Worm (Caenorhabditis elegans) whole organism, young adult: ENCODE data around the gene degt-1.

ENCODE experiments used
- B0336.3 ChIP-seq: fragments of 200-800 bp; sonication (Bioruptor generic); IDR thresholded peaks from 2 replicates; pipeline ENCODE4 v1.3.6; 2022; ENCODE audit warnings: missing genetic modification characterization, missing compliant biosample characterization
- F10E7.11 ChIP-seq: sonication (generic microtip); optimal IDR thresholded peaks from 2 replicates; lab custom pipeline; 2017; ENCODE audit warnings: mild to moderate bottlenecking, missing genetic modification characterization, moderate library complexity, missing compliant biosample characterization
- F49E8.2 ChIP-seq: sonication (generic microtip); optimal IDR thresholded peaks from 3 replicates; lab custom pipeline; 2017; ENCODE audit warnings: missing genetic modification characterization, mild to moderate bottlenecking, missing compliant biosample characterization, antibody characterized with exemption, moderate library complexity; ENCODE audit not compliant: insufficient read depth
- F55B11.4 ChIP-seq: sonication (generic microtip); optimal IDR thresholded peaks from 2 replicates; lab custom pipeline; 2016; ENCODE audit warnings: missing compliant biosample characterization, missing genetic modification characterization, borderline replicate concordance; ENCODE audit not compliant: insufficient read depth
- ZK185.1 ChIP-seq: sonication (generic microtip); optimal IDR thresholded peaks from 2 replicates; lab custom pipeline; 2016; ENCODE audit warnings: mild to moderate bottlenecking, missing genetic modification characterization, missing compliant biosample characterization; ENCODE audit not compliant: poor library complexity, severe bottlenecking
- aptf-3 ChIP-seq: fragments of 200-800 bp; sonication (Bioruptor generic); IDR thresholded peaks from 2 replicates; pipeline ENCODE4 v1.3.6; 2022; ENCODE audit warnings: missing genetic modification characterization, missing compliant biosample characterization
- atf-7 ChIP-seq: sonication (generic microtip); optimal IDR thresholded peaks from 2 replicates; lab custom pipeline; 2017; ENCODE audit warnings: mild to moderate bottlenecking, missing genetic modification characterization, missing compliant biosample characterization
- athp-1 ChIP-seq: sonication (generic microtip); optimal IDR thresholded peaks from 2 replicates; lab custom pipeline; 2017; ENCODE audit warnings: mild to moderate bottlenecking, missing genetic modification characterization, missing compliant biosample characterization
- attf-5 ChIP-seq: fragments of 200-800 bp; sonication (Bioruptor generic); optimal IDR thresholded peaks from 2 replicates; lab custom pipeline; 2018; ENCODE audit warnings: mild to moderate bottlenecking, missing genetic modification characterization, missing compliant biosample characterization
- bed-1 ChIP-seq: fragments of 200-800 bp; sonication (Bioruptor generic); IDR thresholded peaks from 2 replicates; pipeline ENCODE4 v1.3.6; 2022; ENCODE audit warnings: missing genetic modification reagents, missing genetic modification characterization, missing compliant biosample characterization
- bed-2 ChIP-seq: fragments of 200-800 bp; sonication (Bioruptor generic); IDR thresholded peaks from 2 replicates; pipeline ENCODE4 v1.3.6; 2022; ENCODE audit warnings: missing genetic modification reagents, missing genetic modification characterization, missing compliant biosample characterization
- cebp-2 ChIP-seq: fragments of 200-800 bp; sonication (Bioruptor generic); IDR thresholded peaks from 2 replicates; pipeline ENCODE4 v1.3.6; 2022; ENCODE audit warnings: missing genetic modification characterization, missing compliant biosample characterization
- ceh-40 ChIP-seq: fragments of 200-800 bp; sonication (Bioruptor generic); IDR thresholded peaks from 2 replicates; pipeline ENCODE4 v1.3.6; 2022; ENCODE audit warnings: missing genetic modification characterization, missing compliant biosample characterization
- ceh-91 ChIP-seq: fragments of 200-800 bp; sonication (Bioruptor generic); IDR thresholded peaks from 2 replicates; pipeline ENCODE4 v1.3.6; 2022; ENCODE audit warnings: missing genetic modification reagents, missing genetic modification characterization, missing compliant biosample characterization
- efl-1 ChIP-seq: fragments of 150-350 bp; optimal IDR thresholded peaks from 2 replicates; lab custom pipeline; 2014; ENCODE audit warnings: missing biosample characterization, missing genetic modification reagents, missing genetic modification characterization
- egl-44 ChIP-seq: fragments of 200-800 bp; sonication (Bioruptor generic); IDR thresholded peaks from 2 replicates; pipeline ENCODE4 v1.3.6; 2022; ENCODE audit warnings: missing genetic modification reagents, missing genetic modification characterization, missing compliant biosample characterization
- egrh-3 ChIP-seq: fragments of 200-800 bp; sonication (Bioruptor generic); IDR thresholded peaks from 2 replicates; pipeline ENCODE4 v1.3.6; 2022; ENCODE audit warnings: missing genetic modification reagents, missing genetic modification characterization, missing compliant biosample characterization
- ets-4 ChIP-seq: fragments of 200-800 bp; sonication (Bioruptor generic); optimal IDR thresholded peaks from 2 replicates; lab custom pipeline; 2018; ENCODE audit warnings: mild to moderate bottlenecking, missing genetic modification characterization, missing compliant biosample characterization
- gei-17 ChIP-seq: fragments of 200-800 bp; sonication (Bioruptor generic); optimal IDR thresholded peaks from 2 replicates; lab custom pipeline; 2018; ENCODE audit warnings: mild to moderate bottlenecking, missing genetic modification characterization, missing compliant biosample characterization
- him-1 ChIP-seq: sonication (generic microtip); optimal IDR thresholded peaks from 2 replicates; lab custom pipeline; 2016; ENCODE audit warnings: missing genotype, missing genetic modification reagents, missing genetic modification characterization, missing compliant biosample characterization
- hlh-26 ChIP-seq: fragments of 200-800 bp; sonication (Bioruptor generic); conservative IDR thresholded peaks from 2 replicates; pipeline ENCODE4 v1.3.6; 2022; ENCODE audit warnings: missing genetic modification reagents, missing genetic modification characterization, missing compliant biosample characterization
- hsf-1 ChIP-seq: fragments of 200-800 bp; sonication (Bioruptor generic); IDR thresholded peaks from 2 replicates; pipeline ENCODE4 v1.3.6; 2022; ENCODE audit warnings: missing genetic modification reagents, missing genetic modification characterization, missing compliant biosample characterization
- lag-1 ChIP-seq: fragments of 200-800 bp; sonication (Bioruptor generic); IDR thresholded peaks from 2 replicates; pipeline ENCODE4 v1.3.6; 2022; ENCODE audit warnings: missing genetic modification reagents, missing genetic modification characterization, missing compliant biosample characterization
- lin-35 ChIP-seq, 3 experiments: fragments of 150-350 bp in 2 of 3; sonication (generic microtip) in 1 of 3; optimal IDR thresholded peaks; 2 replicates each; lab custom pipeline; 2014 to 2018; ENCODE audit warnings: missing biosample characterization in 3 of 3, missing genetic modification characterization in 3 of 3, missing genetic modification reagents in 3 of 3
- madf-6 ChIP-seq: fragments of 200-800 bp; sonication (Bioruptor generic); IDR thresholded peaks from 2 replicates; pipeline ENCODE4 v1.3.6; 2022; ENCODE audit warnings: missing genetic modification reagents, missing genetic modification characterization, missing compliant biosample characterization
- madf-8 ChIP-seq: fragments of 200-800 bp; sonication (Bioruptor generic); conservative IDR thresholded peaks from 2 replicates; pipeline ENCODE4 v1.3.6; 2022; ENCODE audit warnings: missing genetic modification reagents, missing genetic modification characterization, missing compliant biosample characterization
- mxl-1 ChIP-seq: sonication (generic microtip); optimal IDR thresholded peaks from 2 replicates; lab custom pipeline; 2016; ENCODE audit warnings: missing genetic modification characterization, missing compliant biosample characterization
- nhr-27 ChIP-seq: fragments of 200-800 bp; sonication (Bioruptor generic); optimal IDR thresholded peaks from 2 replicates; lab custom pipeline; 2018; ENCODE audit warnings: mild to moderate bottlenecking, missing genetic modification characterization, moderate library complexity, missing compliant biosample characterization
- pbrm-1 ChIP-seq: fragments of 200-800 bp; sonication (Bioruptor generic); IDR thresholded peaks from 2 replicates; pipeline ENCODE4 v1.3.6; 2022; ENCODE audit warnings: missing genetic modification reagents, missing genetic modification characterization, missing compliant biosample characterization
- sea-2 ChIP-seq: fragments of 200-800 bp; sonication (Bioruptor generic); IDR thresholded peaks from 2 replicates; pipeline ENCODE4 v1.3.6; 2022; ENCODE audit warnings: missing genetic modification characterization, missing compliant biosample characterization
- snpc-1.1 ChIP-seq: sonication (generic microtip); optimal IDR thresholded peaks from 2 replicates; lab custom pipeline; 2017; ENCODE audit warnings: missing genetic modification characterization, mild to moderate bottlenecking, missing compliant biosample characterization, antibody characterized with exemption, moderate library complexity, missing genotype, missing genetic modification reagents; ENCODE audit not compliant: insufficient read depth
- snpc-1.3 ChIP-seq: sonication (generic microtip); optimal IDR thresholded peaks from 2 replicates; lab custom pipeline; 2017; ENCODE audit warnings: missing genetic modification characterization, mild to moderate bottlenecking, missing compliant biosample characterization, antibody characterized with exemption, moderate library complexity, missing genotype, missing genetic modification reagents; ENCODE audit not compliant: insufficient read depth
- snpc-3.4 ChIP-seq: sonication (generic microtip); optimal IDR thresholded peaks from 2 replicates; lab custom pipeline; 2017; ENCODE audit warnings: missing genetic modification characterization, mild to moderate bottlenecking, missing compliant biosample characterization, antibody characterized with exemption, moderate library complexity, missing genotype, missing genetic modification reagents
- tbp1 ChIP-seq: fragments of 200-800 bp; sonication (Bioruptor generic); optimal IDR thresholded peaks from 2 replicates; lab custom pipeline; 2018; ENCODE audit warnings: mild to moderate bottlenecking, missing genetic modification characterization, missing compliant biosample characterization
- tbx-9 ChIP-seq: sonication (generic microtip); optimal IDR thresholded peaks from 2 replicates; lab custom pipeline; 2016; ENCODE audit warnings: borderline replicate concordance, missing genetic modification characterization, inconsistent platforms, missing compliant biosample characterization
- tlf-1 ChIP-seq: fragments of 200-800 bp; sonication (Bioruptor generic); optimal IDR thresholded peaks from 2 replicates; lab custom pipeline; 2018; ENCODE audit warnings: mild to moderate bottlenecking, missing genetic modification characterization, missing compliant biosample characterization
- unc-130 ChIP-seq: sonication (generic microtip); optimal IDR thresholded peaks from 2 replicates; lab custom pipeline; 2016; ENCODE audit warnings: missing genetic modification reagents, missing genetic modification characterization, missing compliant biosample characterization
- zim-3 ChIP-seq: sonication (generic microtip); optimal IDR thresholded peaks from 2 replicates; lab custom pipeline; 2017; ENCODE audit warnings: mild to moderate bottlenecking, missing genetic modification characterization, moderate library complexity, missing compliant biosample characterization
- ztf-18 ChIP-seq: sonication (generic microtip); optimal IDR thresholded peaks from 2 replicates; lab custom pipeline; 2016; ENCODE audit warnings: missing genotype, mild to moderate bottlenecking, missing genetic modification characterization, missing compliant biosample characterization
- ztf-26 ChIP-seq: sonication (generic microtip); optimal IDR thresholded peaks from 2 replicates; lab custom pipeline; 2017; ENCODE audit warnings: missing genetic modification characterization, missing compliant biosample characterization
- ztf-28 ChIP-seq: fragments of 200-800 bp; sonication (Bioruptor generic); IDR thresholded peaks from 2 replicates; pipeline ENCODE4 v1.3.6; 2022; ENCODE audit warnings: missing genetic modification reagents, missing genetic modification characterization, missing compliant biosample characterization
- ztf-3 ChIP-seq: fragments of 200-800 bp; sonication (Bioruptor generic); optimal IDR thresholded peaks from 2 replicates; lab custom pipeline; 2018; ENCODE audit warnings: mild to moderate bottlenecking, missing genetic modification characterization, missing compliant biosample characterization

degt-1 gene

ce11 chrV:10578938-10579337 is 38.8 kb downstream of the degt-1 start, which contains the start of the genes erh-1 and lpd-9 (continued):
- TF ChIP-seq gei-17 (peak; percentile 23), ets-4 (GFP tag; lab: Kevin White, UChicago) (no peak), ztf-18 (tag; lab: Kevin White, UChicago) (peak; percentile 98), egrh-3 (GFP tag; lab: Robert Waterston, UW) (no peak), lin-35 (GFP tag; optimal IDR thresholded peaks at IDR 0.05; lab: Kevin White, UChicago) (peak in 1 of 3 experiments; percentile 84), attf-5 (GFP tag; lab: Kevin White, UChicago) (peak; percentile 50), zim-3 (tag; lab: Kevin White, UChicago) (no peak), madf-6 (GFP tag; lab: Robert Waterston, UW) (peak; percentile 71), bed-2 (GFP tag; lab: Robert Waterston, UW) (no peak), tbx-9 (tag; lab: Kevin White, UChicago) (no peak), tbp1 (peak; percentile 52), F10E7.11 (no peak), madf-8 (GFP tag; lab: Robert Waterston, UW) (peak; percentile 40; the same call in 1 of the 2 replicates), ztf-28 (GFP tag; lab: Robert Waterston, UW) (no peak), nhr-27 (no peak), sea-2 (no peak), athp-1 (tag; lab: Kevin White, UChicago) (no peak), ceh-40 (GFP tag; lab: Robert Waterston, UW) (no peak), ZK185.1 (tag; lab: Kevin White, UChicago) (peak; percentile 43), atf-7 (tag; lab: Kevin White, UChicago) (peak; percentile 2), hlh-26 (GFP tag; lab: Robert Waterston, UW) (no peak), snpc-1.3 (peak; percentile 57), tlf-1 (peak; percentile 49), aptf-3 (no peak), ceh-91 (GFP tag; lab: Robert Waterston, UW) (no peak), F55B11.4 (no peak), unc-130 (GFP tag; lab: Kevin White, UChicago) (no peak), hsf-1 (GFP tag; lab: Robert Waterston, UW) (no peak), lag-1 (GFP tag; lab: Robert Waterston, UW) (no peak), cebp-2 (no peak), mxl-1 (no peak), egl-44 (GFP tag; lab: Robert Waterston, UW) (no peak), ztf-3 (GFP tag; lab: Kevin White, UChicago) (no peak), efl-1 (GFP tag; lab: Kevin White, UChicago) (peak; percentile 2), ztf-26 (tag; lab: Kevin White, UChicago) (no peak), him-1 (tag; lab: Kevin White, UChicago) (no peak), snpc-3.4 (tag; lab: Kevin White, UChicago) (peak; percentile 73), snpc-1.1 (tag; lab: Kevin White, UChicago) (no peak), F49E8.2 (no peak), pbrm-1 (peak; percentile 72), B0336.3 (GFP tag; lab: Robert Waterston, UW) (peak; percentile 81), bed-1 (GFP tag; lab: Robert Waterston, UW) (no peak)
- TF ChIP-seq, all 124 proteins: peak for 42
